Worm (Caenorhabditis elegans) whole organism, L3 larva: ENCODE results near the gene C18D11.7.

ENCODE experiments used
- R02D3.7 ChIP-seq: fragments of 150-350 bp; optimal IDR thresholded peaks from 2 replicates; lab custom pipeline; 2014; ENCODE audit warnings: missing biosample characterization, missing genetic modification characterization
- aly-2 ChIP-seq: fragments of 150-350 bp; optimal IDR thresholded peaks from 2 replicates; lab custom pipeline; 2014; ENCODE audit warnings: missing biosample characterization, missing genetic modification characterization
- ceh-16 ChIP-seq: sonication (generic microtip); optimal IDR thresholded peaks from 2 replicates; lab custom pipeline; 2017; ENCODE audit warnings: missing biosample characterization, missing genetic modification characterization
- ceh-28 ChIP-seq: fragments of 150-350 bp; optimal IDR thresholded peaks from 2 replicates; lab custom pipeline; 2014; ENCODE audit warnings: missing biosample characterization, missing genetic modification reagents, missing genetic modification characterization
- ceh-82 ChIP-seq: fragments of 150-350 bp; optimal IDR thresholded peaks from 2 replicates; lab custom pipeline; 2014; ENCODE audit warnings: missing biosample characterization, missing genetic modification characterization
- daf-12 ChIP-seq: fragments of 150-350 bp; optimal IDR thresholded peaks from 2 replicates; lab custom pipeline; 2014; ENCODE audit warnings: missing biosample characterization, missing genetic modification reagents, missing genetic modification characterization
- egl-27 ChIP-seq: sonication (generic microtip); optimal IDR thresholded peaks from 4 replicates; lab custom pipeline; 2017; ENCODE audit warnings: missing biosample characterization, missing genetic modification reagents, missing genetic modification characterization
- egl-5 ChIP-seq: fragments of 150-350 bp; optimal IDR thresholded peaks from 2 replicates; lab custom pipeline; 2017; ENCODE audit warnings: missing biosample characterization, missing genetic modification reagents, missing genetic modification characterization, inconsistent platforms
- elt-2 ChIP-seq: sonication (generic microtip); optimal IDR thresholded peaks from 2 replicates; lab custom pipeline; 2016; ENCODE audit warnings: missing genetic modification reagents, mild to moderate bottlenecking, missing genetic modification characterization, missing compliant biosample characterization
- eor-1 ChIP-seq, 2 experiments: fragments of 150-350 bp; optimal IDR thresholded peaks; 2 replicates each; lab custom pipeline; 2014 to 2018; ENCODE audit warnings: missing biosample characterization in 2 of 2, missing genetic modification characterization in 2 of 2
- fkh-2 ChIP-seq: fragments of 150-350 bp; optimal IDR thresholded peaks from 2 replicates; lab custom pipeline; 2014; ENCODE audit warnings: missing biosample characterization, missing genetic modification reagents, missing genetic modification characterization
- hmg-11 ChIP-seq: sonication (generic microtip); optimal IDR thresholded peaks from 2 replicates; lab custom pipeline; 2016; ENCODE audit warnings: missing genetic modification characterization, missing compliant biosample characterization
- jun-1 ChIP-seq: fragments of 150-350 bp; optimal IDR thresholded peaks from 2 replicates; lab custom pipeline; 2014; ENCODE audit warnings: missing biosample characterization, missing genetic modification reagents, missing genetic modification characterization
- lin-15B ChIP-seq: fragments of 150-350 bp; optimal IDR thresholded peaks from 2 replicates; lab custom pipeline; 2014; ENCODE audit warnings: missing biosample characterization, missing genetic modification characterization
- lin-39 ChIP-seq: fragments of 150-350 bp; optimal IDR thresholded peaks from 2 replicates; lab custom pipeline; 2018; ENCODE audit warnings: missing biosample characterization, missing genetic modification reagents, missing genetic modification characterization
- lsy-12 ChIP-seq: sonication (generic microtip); optimal IDR thresholded peaks from 2 replicates; lab custom pipeline; 2016; ENCODE audit warnings: mild to moderate bottlenecking, missing genetic modification characterization, missing compliant biosample characterization
- mdl-1 ChIP-seq: fragments of 150-350 bp; optimal IDR thresholded peaks from 2 replicates; lab custom pipeline; 2014; ENCODE audit warnings: missing biosample characterization, missing genetic modification characterization
- mml-1 ChIP-seq: fragments of 150-350 bp; sonication (generic microtip); optimal IDR thresholded peaks from 3 replicates; lab custom pipeline; 2014; ENCODE audit warnings: missing biosample characterization, missing genetic modification characterization
- nfya-1 ChIP-seq: sonication (generic microtip); optimal IDR thresholded peaks from 2 replicates; lab custom pipeline; 2017; ENCODE audit warnings: missing genetic modification characterization, mild to moderate bottlenecking, missing compliant biosample characterization, antibody characterized with exemption, moderate library complexity; ENCODE audit not compliant: insufficient read depth
- nhr-11 ChIP-seq: fragments of 150-350 bp; optimal IDR thresholded peaks from 2 replicates; lab custom pipeline; 2014; ENCODE audit warnings: missing biosample characterization, missing genetic modification characterization
- nhr-23 ChIP-seq: fragments of 150-350 bp; optimal IDR thresholded peaks from 2 replicates; lab custom pipeline; 2014; ENCODE audit warnings: missing biosample characterization, missing genetic modification reagents, missing genetic modification characterization
- nhr-237 ChIP-seq: fragments of 150-350 bp; optimal IDR thresholded peaks from 2 replicates; lab custom pipeline; 2014; ENCODE audit warnings: missing biosample characterization, missing genetic modification characterization
- nhr-25 ChIP-seq: sonication (generic microtip); optimal IDR thresholded peaks from 2 replicates; lab custom pipeline; 2017; ENCODE audit warnings: missing biosample characterization, missing genetic modification characterization
- nhr-43 ChIP-seq: sonication (generic microtip); optimal IDR thresholded peaks from 2 replicates; lab custom pipeline; 2016; ENCODE audit warnings: mild to moderate bottlenecking, missing genetic modification characterization, missing compliant biosample characterization; ENCODE audit not compliant: poor library complexity, severe bottlenecking
- nhr-76 ChIP-seq: fragments of 150-350 bp; sonication (generic microtip); optimal IDR thresholded peaks from 5 replicates; lab custom pipeline; 2014; ENCODE audit warnings: missing biosample characterization, missing genetic modification characterization
- pha-4 ChIP-seq: fragments of 150-350 bp; optimal IDR thresholded peaks from 2 replicates; lab custom pipeline; 2014; ENCODE audit warnings: missing biosample characterization, missing genetic modification reagents, missing genetic modification characterization
- pqm-1 ChIP-seq: fragments of 150-350 bp; optimal IDR thresholded peaks from 2 replicates; lab custom pipeline; 2017; ENCODE audit warnings: missing biosample characterization, missing genetic modification characterization, inconsistent platforms
- snpc-4 ChIP-seq: fragments of 150-350 bp; optimal IDR thresholded peaks from 2 replicates; lab custom pipeline; 2014; ENCODE audit warnings: missing biosample characterization, missing genetic modification characterization
- tbx-2 ChIP-seq: sonication (generic microtip); optimal IDR thresholded peaks from 2 replicates; lab custom pipeline; 2016; ENCODE audit warnings: mild to moderate bottlenecking, missing genetic modification characterization, missing compliant biosample characterization
- unc-62 ChIP-seq: fragments of 150-350 bp; sonication (generic microtip); optimal IDR thresholded peaks from 4 replicates; lab custom pipeline; 2014; ENCODE audit warnings: missing biosample characterization, missing genetic modification reagents, missing genetic modification characterization
- zag-1 ChIP-seq: fragments of 150-350 bp; optimal IDR thresholded peaks from 2 replicates; lab custom pipeline; 2014; ENCODE audit warnings: missing biosample characterization, missing genetic modification characterization
- ztf-11 ChIP-seq: fragments of 150-350 bp; optimal IDR thresholded peaks from 2 replicates; lab custom pipeline; 2014; ENCODE audit warnings: missing biosample characterization, missing genetic modification characterization

C18D11.7 gene

ce11 chrIII:11823260-11823659, 16.7 kb upstream of the C18D11.7 start, which contains the start of gene C18D11.3 (continued):
- TF ChIP-seq nhr-23 (tag; lab: Kevin White, UChicago): peak; percentile 83
- TF ChIP-seq jun-1 (tag; lab: Kevin White, UChicago): peak; percentile 66
- TF ChIP-seq eor-1 (tag; optimal IDR thresholded peaks at IDR 0.05; lab: Kevin White, UChicago): no peak
- TF ChIP-seq ceh-28: peak; percentile 50
- TF ChIP-seq ztf-11 (tag; lab: Kevin White, UChicago): no peak
- TF ChIP-seq pha-4 (tag; lab: Kevin White, UChicago): peak; percentile 98
- TF ChIP-seq lin-15B (tag; lab: Kevin White, UChicago): peak; percentile 92
- no peak for TF ChIP-seq fkh-2 (tag; lab: Kevin White, UChicago)
- TF ChIP-seq hmg-11: peak; percentile 67
- TF ChIP-seq unc-62 (GFP tag; lab: Kevin White, UChicago): no peak
- no peak for TF ChIP-seq daf-12 (tag; lab: Kevin White, UChicago)
- TF ChIP-seq nhr-76 (tag; lab: Kevin White, UChicago): no peak
- no peak for TF ChIP-seq nhr-11 (tag; lab: Kevin White, UChicago)
- TF ChIP-seq ceh-16 (tag; lab: Kevin White, UChicago): no peak
- TF ChIP-seq nhr-237: no peak
- no peak for TF ChIP-seq egl-27
- peak; percentile 90 for TF ChIP-seq egl-5 (tag; lab: Kevin White, UChicago)
- no peak for TF ChIP-seq R02D3.7 (tag; lab: Kevin White, UChicago)
- TF ChIP-seq lsy-12: peak; percentile 48

DNA sequence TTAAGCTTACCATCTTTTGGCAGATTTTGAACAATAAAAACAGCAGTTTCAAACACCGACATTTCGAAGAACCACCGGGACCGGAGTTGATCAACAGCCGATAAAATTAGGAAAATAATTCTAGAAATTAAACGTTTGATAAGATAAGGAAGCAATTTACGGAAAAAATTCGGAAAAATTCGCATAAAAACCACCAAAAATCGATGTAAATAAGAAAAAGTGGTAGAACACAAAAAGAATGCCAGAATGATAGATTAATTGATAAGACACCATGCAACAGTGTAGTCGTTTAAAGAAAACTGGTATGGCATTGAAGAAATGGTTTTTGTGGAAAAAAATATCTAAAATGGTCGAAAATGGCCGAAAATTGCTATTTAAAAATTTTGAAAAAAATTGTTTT, 15.8 kb upstream of the C18D11.7 start, which contains the start of gene maa-1:
Gene maa-1 (minus strand): TSS at position 120 of the 400 bp plus-strand sequence.
- TF ChIP-seq elt-2 (peak; percentile 89), pqm-1 (tag; lab: Kevin White, UChicago) (peak; percentile 78), pha-4 (tag; lab: Kevin White, UChicago) (peak; percentile 68), aly-2 (tag; lab: Kevin White, UChicago) (no peak), ceh-28 (peak; percentile 7), tbx-2 (tag; lab: Kevin White, UChicago) (no peak)

ce11 chrIII:11817865-11818264, 11.3 kb upstream of the C18D11.7 start:
- TF ChIP-seq snpc-4 (peak; percentile 61), ztf-11 (tag; lab: Kevin White, UChicago) (no peak)

DNA sequence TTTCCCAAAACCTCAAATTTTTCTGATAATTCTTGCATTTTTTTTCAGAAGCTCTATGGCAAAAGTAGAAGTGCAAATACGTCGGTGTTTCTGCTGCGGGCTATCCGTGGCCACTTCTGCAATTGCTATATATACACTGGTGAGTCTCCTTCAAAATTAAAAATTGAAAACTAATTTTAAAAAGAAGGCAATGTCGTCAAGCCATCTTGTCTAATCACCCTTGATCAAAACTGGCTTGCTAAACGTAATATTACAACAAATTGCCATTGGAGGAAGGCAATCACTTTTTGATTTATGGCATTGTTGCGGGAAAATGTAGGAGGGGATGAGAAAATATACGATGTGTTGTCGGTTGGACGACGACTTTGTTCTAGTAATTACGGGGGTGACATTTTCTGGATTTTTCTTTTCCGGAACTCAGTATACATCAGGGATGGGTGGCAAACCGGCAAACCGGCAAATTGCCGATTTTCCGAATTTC, 10.0 kb upstream of the C18D11.7 start, which contains the start of gene C18D11.1:
Gene C18D11.1 (plus strand): TSS at position 51 of the 481 bp plus-strand sequence.
- TF ChIP-seq elt-2 (no peak), nhr-25 (tag; lab: Kevin White, UChicago) (peak; percentile 67), unc-62 (GFP tag; lab: Kevin White, UChicago) (no peak)

ce11 chrIII:11814653-11815052, 8.1 kb upstream of the C18D11.7 start:
- TF ChIP-seq egl-5 (tag; lab: Kevin White, UChicago): no peak
- no peak for TF ChIP-seq ceh-82 (tag; lab: Kevin White, UChicago)
- no peak for TF ChIP-seq aly-2 (tag; lab: Kevin White, UChicago)
- no peak for TF ChIP-seq mdl-1 (tag; lab: Kevin White, UChicago)
- TF ChIP-seq mml-1: no peak
- TF ChIP-seq nhr-43 (tag; lab: Kevin White, UChicago): no peak
- no peak for TF ChIP-seq snpc-4
- TF ChIP-seq eor-1 (tag; optimal IDR thresholded peaks at IDR 0.05; lab: Kevin White, UChicago): no peak
- TF ChIP-seq lin-39 (tag; lab: Kevin White, UChicago): no peak
- TF ChIP-seq elt-2: no peak
- TF ChIP-seq nhr-23 (tag; lab: Kevin White, UChicago): peak; percentile 20
- no peak for TF ChIP-seq pqm-1 (tag; lab: Kevin White, UChicago)
- no peak for TF ChIP-seq zag-1 (tag; lab: Kevin White, UChicago)
- TF ChIP-seq nfya-1 (tag; lab: Kevin White, UChicago): no peak
- peak; percentile 45 for TF ChIP-seq nhr-25 (tag; lab: Kevin White, UChicago)
- no peak for TF ChIP-seq R02D3.7 (tag; lab: Kevin White, UChicago)
- no peak for TF ChIP-seq unc-62 (GFP tag; lab: Kevin White, UChicago)
- no peak for TF ChIP-seq jun-1 (tag; lab: Kevin White, UChicago)
